Fruit fly (Drosophila melanogaster): ENCODE measurements around the gene Fer2LCH.

Fer2LCH gene

DNA sequence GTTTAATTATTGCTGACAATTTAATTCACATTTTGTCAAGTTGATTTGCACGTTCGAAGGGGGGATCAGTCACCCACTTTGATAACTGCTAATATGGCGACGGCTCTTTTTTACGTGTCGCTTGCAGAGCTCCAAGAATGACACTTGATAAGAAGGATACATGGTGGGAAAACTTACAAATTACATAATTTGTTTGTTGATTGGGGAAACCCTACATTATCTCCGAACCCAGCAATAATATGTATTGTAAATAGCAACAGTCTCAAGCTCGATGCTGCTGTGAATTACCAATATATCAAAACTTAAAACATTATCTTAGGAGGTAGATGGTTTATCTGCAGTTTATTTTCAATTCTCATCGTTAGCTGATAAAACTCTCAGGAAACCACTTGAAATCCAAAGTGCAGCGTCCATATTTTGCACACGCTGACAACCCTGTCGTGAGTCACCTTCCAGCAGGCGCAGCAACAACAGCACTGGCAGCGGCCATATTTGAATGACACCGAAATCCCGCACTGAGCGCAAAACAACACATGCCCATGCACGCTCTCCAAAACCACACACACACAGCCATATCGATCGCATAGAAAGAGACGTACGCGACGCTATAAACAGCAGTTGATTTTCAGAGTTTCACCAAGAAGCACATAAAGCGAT, 739 bp downstream of the Fer2LCH start (continued):
- TF ChIP-seq esn (GFP tag; optimal IDR thresholded peaks at IDR 0.05), result peak; percentile 99
- TF ChIP-seq CG1621 (tag; optimal IDR thresholded peaks at IDR 0.05), result peak; percentile 90
- TF ChIP-seq fd59A (GFP tag; optimal IDR thresholded peaks at IDR 0.05), result peak; percentile 98
- TF ChIP-seq CG8632 (GFP tag; optimal IDR thresholded peaks at IDR 0.05), result peak; percentile 97
- peak; percentile 93 for TF ChIP-seq dac (GFP tag; optimal IDR thresholded peaks at IDR 0.05)
- TF ChIP-seq eg (GFP tag; IDR thresholded peaks at IDR 0.05), result peak; percentile 90
- TF ChIP-seq CG32006 (GFP tag; optimal IDR thresholded peaks at IDR 0.05), result peak; percentile 99
- peak; percentile 98 for TF ChIP-seq CG6808 (GFP tag; optimal IDR thresholded peaks at IDR 0.05)
- TF ChIP-seq CG6276 (GFP tag; optimal IDR thresholded peaks at IDR 0.05), result peak; percentile 97
- peak; percentile 96 for TF ChIP-seq Ets21C (GFP tag; optimal IDR thresholded peaks at IDR 0.05)
- TF ChIP-seq Hr4 (GFP tag; optimal IDR thresholded peaks at IDR 0.05), result peak; percentile 96
- TF ChIP-seq CG3919 (GFP tag; optimal IDR thresholded peaks at IDR 0.05), result peak; percentile 97
- peak; percentile 97 for TF ChIP-seq acj6 (GFP tag; optimal IDR thresholded peaks at IDR 0.05)
- TF ChIP-seq Eip78C (GFP tag), result peak; percentile 99
- peak; percentile 85 for TF ChIP-seq Eip93F (GFP tag; optimal IDR thresholded peaks at IDR 0.05)
- TF ChIP-seq fkh (GFP tag; optimal IDR thresholded peaks at IDR 0.05), result peak; percentile 85
- TF ChIP-seq topi (GFP tag; optimal IDR thresholded peaks at IDR 0.05), result peak; percentile 98
- peak; percentile 89 for TF ChIP-seq vri (GFP tag; optimal IDR thresholded peaks at IDR 0.05)
- TF ChIP-seq net (GFP tag; optimal IDR thresholded peaks at IDR 0.05), result peak; percentile 98
- TF ChIP-seq CG6854 (GFP tag; optimal IDR thresholded peaks at IDR 0.05), result peak; percentile 93
- peak; percentile 93 for TF ChIP-seq Lpt (GFP tag; optimal IDR thresholded peaks at IDR 0.05)
- peak; percentile 96 for TF ChIP-seq Sox14 (GFP tag; optimal IDR thresholded peaks at IDR 0.05)
- peak; percentile 96 for TF ChIP-seq Met (GFP tag; optimal IDR thresholded peaks at IDR 0.05)
- peak; percentile 93 for TF ChIP-seq CG16779 (tag; optimal IDR thresholded peaks at IDR 0.05)
- peak; percentile 97 for TF ChIP-seq CG8319 (GFP tag; optimal IDR thresholded peaks at IDR 0.05)
- peak; percentile 98 for TF ChIP-seq Sox15 (GFP tag; optimal IDR thresholded peaks at IDR 0.05)
- peak; percentile 93 for TF ChIP-seq Blimp-1 (GFP tag; optimal IDR thresholded peaks at IDR 0.05)
- peak; percentile 89 for TF ChIP-seq CG9139 (GFP tag; optimal IDR thresholded peaks at IDR 0.05)
- peak; percentile 95 to 98 for TF ChIP-seq ss (GFP tag; optimal IDR thresholded peaks at IDR 0.05)
- peak; percentile 94 for TF ChIP-seq Sox102F (GFP tag; optimal IDR thresholded peaks at IDR 0.05)
- peak; percentile 97 for TF ChIP-seq CG10631 (GFP tag; optimal IDR thresholded peaks at IDR 0.05)
- peak; percentile 97 for TF ChIP-seq CG4318 (GFP tag; optimal IDR thresholded peaks at IDR 0.05)
- peak; percentile 96 for TF ChIP-seq CG34406 (GFP tag; optimal IDR thresholded peaks at IDR 0.05)
- peak; percentile 96 for TF ChIP-seq Smox (GFP tag; optimal IDR thresholded peaks at IDR 0.05)
- TF ChIP-seq CG8119 (GFP tag; IDR thresholded peaks at IDR 0.05), result peak; percentile 92
- peak; percentile 98 for TF ChIP-seq CG31627 (GFP tag; optimal IDR thresholded peaks at IDR 0.05)
- peak; percentile 85 for TF ChIP-seq CG11294 (GFP tag; IDR thresholded peaks at IDR 0.05)
- peak; percentile 93 for TF ChIP-seq Ets96B (tag; optimal IDR thresholded peaks at IDR 0.05)

DNA sequence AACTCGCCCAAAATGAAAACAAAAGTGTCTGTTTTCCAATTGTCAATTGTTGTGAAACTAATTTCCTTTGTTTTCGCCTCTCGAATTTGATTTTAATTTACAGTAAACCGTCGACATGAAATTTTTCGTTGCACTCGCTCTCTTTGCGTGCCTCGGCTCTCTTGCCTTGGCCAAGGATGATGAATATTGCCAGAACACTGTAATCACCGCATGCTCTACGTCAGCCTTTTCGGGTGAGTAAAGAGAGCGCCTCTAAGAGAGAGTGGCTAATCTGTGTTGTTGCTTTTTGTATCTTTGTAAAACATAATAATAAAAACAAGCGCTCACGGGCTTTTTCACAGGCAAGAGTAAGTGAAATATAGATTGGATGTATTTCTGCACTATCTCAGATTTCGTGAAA, 1.5 kb downstream of the Fer2LCH start:
- TF ChIP-seq ss (GFP tag; optimal IDR thresholded peaks at IDR 0.05), result peak in 1 of 2 experiments; percentile 8
- peak; percentile 17 for TF ChIP-seq Eip93F (GFP tag; optimal IDR thresholded peaks at IDR 0.05)
- TF ChIP-seq Sox14 (GFP tag; optimal IDR thresholded peaks at IDR 0.05), result no peak
- peak; percentile 13 for TF ChIP-seq dsx (GFP tag; optimal IDR thresholded peaks at IDR 0.05; ENCODE audit: poor library complexity, severe bottlenecking)

Data from whole organism, prepupa.